Fruit fly (Drosophila melanogaster) whole organism, wandering third instar larva: ENCODE data around the gene Ada1-2.

Source experiments
- pan ChIP-seq: fragments of >200 bp; optimal IDR thresholded peaks from 2 replicates; lab custom pipeline; 2017
- psq ChIP-seq: fragments of 200-800 bp; sonication (Bioruptor generic); optimal IDR thresholded peaks from 3 replicates; lab custom pipeline; 2017; ENCODE audit warnings: missing biosample characterization, mild to moderate bottlenecking, missing genetic modification characterization, moderate library complexity
- woc ChIP-seq: sonication (Bioruptor generic); optimal IDR thresholded peaks from 2 replicates; lab custom pipeline; 2016; ENCODE audit warnings: missing biosample characterization, mild to moderate bottlenecking, missing genetic modification characterization

DNA sequence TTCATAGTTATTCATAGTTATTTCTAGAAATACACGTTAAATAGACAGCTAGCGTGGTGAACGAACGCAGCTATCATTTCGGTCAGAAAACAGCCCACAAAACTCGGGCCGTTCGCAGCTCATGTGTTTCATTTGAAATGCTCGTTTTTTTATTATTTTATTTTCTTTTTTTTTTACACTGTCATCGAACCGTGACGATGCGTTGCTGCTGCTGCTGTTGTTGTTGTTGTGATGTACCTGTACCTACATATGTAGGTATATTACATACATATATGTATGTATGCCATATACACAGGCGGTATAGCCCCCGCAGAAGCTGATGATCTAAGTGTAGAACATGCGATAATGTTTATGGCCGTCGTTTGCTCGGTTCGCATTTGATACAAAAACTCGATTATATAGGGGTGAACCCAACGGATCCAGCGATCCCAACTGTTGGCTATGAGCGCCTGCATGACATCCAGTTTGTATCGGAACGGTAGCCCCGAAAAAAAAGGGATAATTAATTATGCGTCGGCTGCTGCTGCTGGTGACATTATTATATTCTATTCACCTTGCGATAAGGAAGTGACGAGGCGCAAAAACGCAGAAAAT lies 19.5 kb upstream of the Ada1-2 start:
- TF ChIP-seq woc (GFP tag; lab: Kevin White, UChicago) (no peak), pan (no peak), psq (GFP tag; lab: Kevin White, UChicago) (no peak)
